Worm (Caenorhabditis elegans) whole organism, young adult: ENCODE measurements around the gene grl-23.

Experiments
- F10E7.11 ChIP-seq: sonication (generic microtip); optimal IDR thresholded peaks from 2 replicates; lab custom pipeline; 2017; ENCODE audit warnings: mild to moderate bottlenecking, missing genetic modification characterization, moderate library complexity, missing compliant biosample characterization
- F52B5.7 ChIP-seq: sonication (generic microtip); optimal IDR thresholded peaks from 2 replicates; lab custom pipeline; 2016; ENCODE audit warnings: mild to moderate bottlenecking, missing genetic modification characterization, missing compliant biosample characterization
- cebp-1 ChIP-seq, 2 experiments: fragments of 200-800 bp in 1 of 2; sonication (Bioruptor generic) in 1 of 2; sonication (generic microtip) in 1 of 2; IDR thresholded peaks in 1 of 2; optimal IDR thresholded peaks in 1 of 2; 2 replicates each; pipeline versions ENCODE4 v1.3.6 to Lab custom; 2017 to 2022; ENCODE audit warnings: missing compliant biosample characterization in 2 of 2, missing genetic modification characterization in 2 of 2, mild to moderate bottlenecking in 1 of 2, missing genetic modification reagents in 1 of 2, moderate library complexity in 1 of 2
- him-1 ChIP-seq: sonication (generic microtip); optimal IDR thresholded peaks from 2 replicates; lab custom pipeline; 2016; ENCODE audit warnings: missing genotype, missing genetic modification reagents, missing genetic modification characterization, missing compliant biosample characterization
- lin-40 ChIP-seq: sonication (generic microtip); optimal IDR thresholded peaks from 2 replicates; lab custom pipeline; 2016; ENCODE audit warnings: missing genetic modification characterization, mild to moderate bottlenecking, missing compliant biosample characterization, missing genotype, missing genetic modification reagents
- snpc-4 ChIP-seq, 5 experiments: fragments of 150-350 bp in 1 of 5; sonication (generic microtip) in 4 of 5; optimal IDR thresholded peaks; 2 replicates each; lab custom pipeline; 2014 to 2018; ENCODE audit warnings: missing genetic modification characterization in 5 of 5, missing biosample characterization in 3 of 5, antibody characterized with exemption in 2 of 5, mild to moderate bottlenecking in 2 of 5, missing compliant biosample characterization in 2 of 5, missing genotype in 2 of 5, moderate library complexity in 2 of 5, missing genetic modification reagents in 1 of 5
- tlf-1 ChIP-seq: fragments of 200-800 bp; sonication (Bioruptor generic); optimal IDR thresholded peaks from 2 replicates; lab custom pipeline; 2018; ENCODE audit warnings: mild to moderate bottlenecking, missing genetic modification characterization, missing compliant biosample characterization

DNA sequence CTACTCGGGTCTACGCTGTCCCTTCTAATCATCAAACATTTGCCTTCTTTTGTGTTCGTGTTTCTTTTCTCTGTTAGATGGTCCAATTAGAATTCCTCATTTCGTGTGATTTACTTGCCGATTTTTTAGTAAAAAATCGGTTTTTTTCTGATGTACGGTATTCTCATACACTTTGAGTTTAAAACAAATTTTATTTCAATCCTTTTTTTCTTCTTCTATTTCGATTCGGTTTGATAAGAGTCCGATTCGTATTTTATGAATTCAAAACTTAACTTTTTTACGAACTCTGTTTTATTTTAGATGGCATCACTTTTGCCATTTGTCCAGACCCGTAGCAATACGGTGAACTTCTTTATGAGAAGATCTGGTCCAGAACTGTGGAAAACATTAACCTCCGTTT, 13.5 kb downstream of the grl-23 start, which contains the start of gene mrps-5:
- TF ChIP-seq snpc-4 (GFP tag; optimal IDR thresholded peaks at IDR 0.05; lab: Kevin White, UChicago) (no peak), snpc-4 (tag; optimal IDR thresholded peaks at IDR 0.05; lab: Kevin White, UChicago) (no peak), lin-40 (no peak), him-1 (no peak), tlf-1 (GFP tag; lab: Kevin White, UChicago) (no peak), F10E7.11 (tag; lab: Kevin White, UChicago) (no peak), cebp-1 (GFP tag; IDR thresholded peaks at IDR 0.05; lab: Robert Waterston, UW) (no peak), cebp-1 (tag; optimal IDR thresholded peaks at IDR 0.05; lab: Kevin White, UChicago) (no peak), F52B5.7 (no peak)
